Worm (Caenorhabditis elegans): ENCODE measurements around the gene F07F6.2.

DNA sequence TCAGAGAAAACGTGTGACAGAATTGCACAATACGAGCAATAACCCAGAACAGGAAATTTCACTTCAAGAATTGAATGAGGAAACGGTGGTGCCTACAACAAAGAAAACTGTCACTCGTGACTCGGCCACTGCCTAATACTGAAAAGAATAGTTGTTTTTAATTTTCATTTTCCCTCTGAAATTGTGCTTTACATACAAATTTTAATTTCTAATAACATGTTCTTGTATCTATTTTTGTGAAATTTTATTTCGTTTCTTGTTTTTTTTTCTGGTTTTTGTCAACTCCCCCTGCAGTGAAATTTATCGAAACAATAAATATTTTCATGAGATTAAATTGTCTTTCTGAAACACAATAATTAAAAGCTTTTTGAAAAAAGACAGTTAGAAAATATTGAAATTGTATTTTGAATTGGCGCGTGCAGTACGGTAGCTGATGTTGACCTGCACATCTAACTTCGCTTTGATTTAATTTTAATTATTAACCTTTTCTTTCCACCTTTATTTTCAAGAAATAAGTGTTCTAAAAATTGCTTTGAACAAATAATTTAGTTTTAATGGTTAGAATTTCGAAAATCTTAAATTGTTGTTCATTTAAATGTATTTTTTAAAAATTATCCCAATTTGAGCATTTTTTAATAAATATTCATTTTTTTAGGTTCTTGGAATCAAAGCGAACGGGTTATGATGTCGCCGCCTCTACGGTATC is 25.8 kb downstream of the F07F6.2 start, which contains the start of gene daz-1:
- TF ChIP-seq nfya-2 (GFP tag; IDR thresholded peaks at IDR 0.05): no peak
- no peak for TF ChIP-seq snpc-4 (GFP tag; optimal IDR thresholded peaks at IDR 0.05)
- no peak for TF ChIP-seq snpc-4 (tag; optimal IDR thresholded peaks at IDR 0.05)
- no peak for TF ChIP-seq lir-1 (GFP tag; conservative IDR thresholded peaks at IDR 0.05)
- no peak for TF ChIP-seq B0019.2 (GFP tag; conservative IDR thresholded peaks at IDR 0.05)
- TF ChIP-seq somi-1 (GFP tag; optimal IDR thresholded peaks at IDR 0.05): no peak
- no peak for TF ChIP-seq egl-44 (GFP tag; IDR thresholded peaks at IDR 0.05)
- no peak for TF ChIP-seq pha-4 (tag; optimal IDR thresholded peaks at IDR 0.05)
- TF ChIP-seq ztf-3 (GFP tag; optimal IDR thresholded peaks at IDR 0.05): no peak
